Worm (Caenorhabditis elegans) whole organism, mixed stage, embryonic: ENCODE results near the gene btb-19.

Experiments used
- elt-3 ChIP-seq: fragments of 150-350 bp; optimal IDR thresholded peaks from 2 replicates; lab custom pipeline; 2014; ENCODE audit warnings: missing biosample characterization, missing genetic modification characterization
- lsy-2 ChIP-seq: fragments of 150-350 bp; optimal IDR thresholded peaks from 2 replicates; lab custom pipeline; 2014; ENCODE audit warnings: missing biosample characterization, missing genetic modification characterization
- mep-1 ChIP-seq: fragments of 150-350 bp; optimal IDR thresholded peaks from 2 replicates; lab custom pipeline; 2017; ENCODE audit warnings: missing biosample characterization, missing genetic modification reagents, missing genetic modification characterization, inconsistent platforms
- pha-4 ChIP-seq: fragments of 150-350 bp; optimal IDR thresholded peaks from 2 replicates; lab custom pipeline; 2018; ENCODE audit warnings: missing biosample characterization, missing genetic modification reagents, missing genetic modification characterization
- sptf-1 ChIP-seq: sonication (generic microtip); optimal IDR thresholded peaks from 2 replicates; lab custom pipeline; 2017; ENCODE audit warnings: mild to moderate bottlenecking, missing genetic modification characterization, moderate library complexity, missing compliant biosample characterization
- unc-120 ChIP-seq: sonication (generic microtip); optimal IDR thresholded peaks from 2 replicates; lab custom pipeline; 2017; ENCODE audit warnings: missing genetic modification characterization, missing compliant biosample characterization; ENCODE audit not compliant: poor library complexity, severe bottlenecking
- unc-62 ChIP-seq: fragments of 150-350 bp; optimal IDR thresholded peaks from 2 replicates; lab custom pipeline; 2014; ENCODE audit warnings: missing biosample characterization, missing genetic modification reagents, missing genetic modification characterization

- TF ChIP-seq pha-4 (tag; lab: Kevin White, UChicago), result no peak
- no peak for TF ChIP-seq mep-1 (tag; lab: Kevin White, UChicago)
- no peak for TF ChIP-seq unc-62 (GFP tag; lab: Kevin White, UChicago)
- no peak for TF ChIP-seq sptf-1 (tag; lab: Kevin White, UChicago)
- TF ChIP-seq unc-120, result no peak
- TF ChIP-seq elt-3 (tag; lab: Kevin White, UChicago), result no peak
- no peak for TF ChIP-seq lsy-2 (tag; lab: Kevin White, UChicago)
Measured at ce11 chrII:14474700-14475099, 47.2 kb downstream of the btb-19 start.
